Fruit fly (Drosophila melanogaster) whole organism, embryonic: Measurements from ENCODE around the gene CG7966.

Experiments
- Ada2b ChIP-seq: fragments of 200-800 bp; sonication (Bioruptor generic); IDR thresholded peaks from 2 replicates; pipeline ENCODE4 v1.3.6; 2022; ENCODE audit warnings: missing biosample characterization, missing genetic modification characterization
- Aef1 ChIP-seq: fragments of 200-800 bp; sonication (Bioruptor generic); IDR thresholded peaks from 3 replicates; pipeline ENCODE4 v1.3.6; 2022; ENCODE audit warnings: missing biosample characterization, missing genetic modification characterization
- BEAF-32 ChIP-seq: fragments of 200-800 bp; sonication (Bioruptor generic); optimal IDR thresholded peaks from 3 replicates; lab custom pipeline; 2017; ENCODE audit warnings: missing biosample characterization, missing genetic modification characterization, mild to moderate bottlenecking, moderate library complexity, missing genetic modification reagents
- CG10431 ChIP-seq: fragments of 200-800 bp; sonication (Bioruptor generic); optimal IDR thresholded peaks from 3 replicates; lab custom pipeline; 2018; ENCODE audit warnings: missing biosample characterization, mild to moderate bottlenecking, missing genetic modification characterization
- CG11504 ChIP-seq: fragments of 200-800 bp; sonication (Bioruptor generic); optimal IDR thresholded peaks from 3 replicates; lab custom pipeline; 2019; ENCODE audit warnings: missing biosample characterization, mild to moderate bottlenecking, missing genetic modification characterization, moderate library complexity
- CG14014 ChIP-seq: fragments of 200-800 bp; sonication (Bioruptor generic); IDR thresholded peaks from 2 replicates; pipeline ENCODE4 v1.3.6; 2022; ENCODE audit warnings: missing biosample characterization, missing genetic modification characterization
- CG16813 ChIP-seq: fragments of 200-800 bp; sonication (Bioruptor generic); IDR thresholded peaks from 3 replicates; pipeline ENCODE4 v1.3.6; 2022; ENCODE audit warnings: missing biosample characterization, missing genetic modification characterization; ENCODE audit not compliant: partially characterized antibody
- CG16863 ChIP-seq: fragments of 200-800 bp; sonication (Bioruptor generic); optimal IDR thresholded peaks from 3 replicates; lab custom pipeline; 2016; ENCODE audit warnings: missing biosample characterization, missing genetic modification characterization
- CG32532 ChIP-seq: fragments of 200-800 bp; sonication (Bioruptor generic); IDR thresholded peaks from 2 replicates; pipeline ENCODE4 v1.3.6; 2022; ENCODE audit warnings: missing biosample characterization, missing genetic modification characterization
- CG34376 ChIP-seq: fragments of 200-800 bp; sonication (Bioruptor generic); optimal IDR thresholded peaks from 2 replicates; lab custom pipeline; 2018; ENCODE audit warnings: missing biosample characterization, mild to moderate bottlenecking, missing genetic modification characterization
- CG6813 ChIP-seq: fragments of 200-800 bp; sonication (Bioruptor generic); optimal IDR thresholded peaks from 2 replicates; lab custom pipeline; 2017; ENCODE audit warnings: missing biosample characterization, missing genetic modification characterization, mild to moderate bottlenecking, moderate library complexity, missing genetic modification reagents
- CG7839 ChIP-seq: fragments of 200-800 bp; sonication (Bioruptor generic); optimal IDR thresholded peaks from 3 replicates; lab custom pipeline; 2018; ENCODE audit warnings: missing biosample characterization, mild to moderate bottlenecking, missing genetic modification characterization, moderate library complexity
- CG9727 ChIP-seq: fragments of 200-800 bp; sonication (Bioruptor generic); optimal IDR thresholded peaks from 3 replicates; lab custom pipeline; 2017; ENCODE audit warnings: missing biosample characterization, mild to moderate bottlenecking, missing genetic modification characterization
- CG9932 ChIP-seq: fragments of 200-800 bp; sonication (Bioruptor generic); IDR thresholded peaks from 2 replicates; pipeline ENCODE4 v1.3.6; 2022; ENCODE audit warnings: missing biosample characterization, missing genetic modification characterization
- D ChIP-seq, 2 experiments: fragments of 200-800 bp in 1 of 2; fragments of >200 bp in 1 of 2; sonication (Bioruptor generic) in 1 of 2; optimal IDR thresholded peaks; 2 replicates in 1 of 2; 3 replicates in 1 of 2; lab custom pipeline; 2017; ENCODE audit warnings: mild to moderate bottlenecking in 1 of 2, missing biosample characterization in 1 of 2, missing genetic modification characterization in 1 of 2, missing genetic modification reagents in 1 of 2
- E2f1 ChIP-seq: fragments of 200-800 bp; sonication (Bioruptor generic); IDR thresholded peaks from 2 replicates; pipeline ENCODE4 v1.3.6; 2022; ENCODE audit warnings: missing biosample characterization, missing genetic modification characterization
- Ets65A ChIP-seq: fragments of 200-800 bp; sonication (Bioruptor generic); peaks from one replicate; lab custom pipeline; 2016; ENCODE audit warnings: missing biosample characterization, missing genetic modification characterization
- H15 ChIP-seq: fragments of 200-800 bp; sonication (Bioruptor generic); IDR thresholded peaks from 3 replicates; pipeline ENCODE4 v1.3.6; 2022; ENCODE audit warnings: missing biosample characterization, missing genetic modification characterization
- Hand ChIP-seq: fragments of 200-800 bp; sonication (Bioruptor generic); optimal IDR thresholded peaks from 2 replicates; lab custom pipeline; 2017; ENCODE audit warnings: mild to moderate bottlenecking, missing biosample characterization, missing genetic modification reagents, missing genetic modification characterization
- Hmr ChIP-seq: fragments of 200-800 bp; sonication (Bioruptor generic); optimal IDR thresholded peaks from 3 replicates; lab custom pipeline; 2017; ENCODE audit warnings: mild to moderate bottlenecking, missing biosample characterization, missing genetic modification reagents, missing genetic modification characterization
- Hr51 ChIP-seq, 2 experiments: fragments of 200-800 bp; sonication (Bioruptor generic); optimal IDR thresholded peaks; 2 replicates in 1 of 2; 3 replicates in 1 of 2; lab custom pipeline; 2016 to 2018; ENCODE audit warnings: missing biosample characterization in 2 of 2, missing genetic modification characterization in 2 of 2, mild to moderate bottlenecking in 1 of 2, moderate library complexity in 1 of 2
- Hr78 ChIP-seq, 2 experiments: fragments of 200-800 bp in 1 of 2; fragments of >200 bp in 1 of 2; sonication (Bioruptor generic) in 1 of 2; optimal IDR thresholded peaks; 2 replicates each; lab custom pipeline; 2017 to 2019; ENCODE audit warnings: missing biosample characterization in 2 of 2, missing genetic modification characterization in 2 of 2, mild to moderate bottlenecking in 1 of 2, moderate library complexity in 1 of 2
- Jarid2 ChIP-seq: fragments of 200-800 bp; sonication (Bioruptor generic); optimal IDR thresholded peaks from 3 replicates; lab custom pipeline; 2017; ENCODE audit warnings: mild to moderate bottlenecking, missing biosample characterization, missing genetic modification reagents, missing genetic modification characterization
- Lim3 ChIP-seq: fragments of 200-800 bp; sonication (Bioruptor generic); IDR thresholded peaks from 2 replicates; pipeline ENCODE4 v1.3.6; 2022; ENCODE audit warnings: missing biosample characterization, missing genetic modification characterization
- MTF-1 ChIP-seq: fragments of 200-800 bp; sonication (Bioruptor generic); optimal IDR thresholded peaks from 2 replicates; lab custom pipeline; 2018; ENCODE audit warnings: missing biosample characterization, mild to moderate bottlenecking, missing genetic modification characterization, borderline replicate concordance
- Max ChIP-seq: fragments of 200-800 bp; sonication (Bioruptor generic); optimal IDR thresholded peaks from 2 replicates; lab custom pipeline; 2016; ENCODE audit warnings: missing biosample characterization, mild to moderate bottlenecking, missing genetic modification characterization
- Med ChIP-seq: fragments of 200-800 bp; sonication (Bioruptor generic); peaks from one replicate; lab custom pipeline; 2016; ENCODE audit warnings: missing biosample characterization, missing genetic modification characterization, mild to moderate bottlenecking, inconsistent platforms, moderate library complexity
- NC2α ChIP-seq: fragments of 200-800 bp; sonication (Bioruptor generic); optimal IDR thresholded peaks from 2 replicates; lab custom pipeline; 2016; ENCODE audit warnings: missing biosample characterization, missing genetic modification characterization
- Oli ChIP-seq: fragments of 200-800 bp; sonication (Bioruptor generic); optimal IDR thresholded peaks from 2 replicates; lab custom pipeline; 2018; ENCODE audit warnings: missing biosample characterization, mild to moderate bottlenecking, missing genetic modification characterization, moderate library complexity
- Opbp ChIP-seq: fragments of 200-800 bp; sonication (Bioruptor generic); IDR thresholded peaks from 3 replicates; pipeline ENCODE4 v1.3.6; 2022; ENCODE audit warnings: missing biosample characterization, missing genetic modification characterization; ENCODE audit not compliant: partially characterized antibody
- Stat92E ChIP-seq, 3 experiments: fragments of >200 bp in 2 of 3; fragments of 200-800 bp in 1 of 3; sonication (Bioruptor generic) in 1 of 3; optimal IDR thresholded peaks; 2 replicates each; lab custom pipeline; 2017 to 2019; ENCODE audit warnings: missing biosample characterization in 3 of 3, missing genetic modification characterization in 3 of 3, mild to moderate bottlenecking in 1 of 3, moderate library complexity in 1 of 3
- ap ChIP-seq: fragments of 200-800 bp; sonication (Bioruptor generic); IDR thresholded peaks from 2 replicates; pipeline ENCODE4 v1.3.6; 2022; ENCODE audit warnings: missing biosample characterization, missing genetic modification characterization
- br ChIP-seq: fragments of >200 bp; optimal IDR thresholded peaks from 2 replicates; lab custom pipeline; 2017
- chinmo ChIP-seq: fragments of 200-800 bp; sonication (Bioruptor generic); IDR thresholded peaks from 4 replicates; pipeline ENCODE4 v1.3.6; 2022; ENCODE audit warnings: missing biosample characterization, missing genetic modification characterization; ENCODE audit not compliant: partially characterized antibody
- corto ChIP-seq: fragments of 200-800 bp; sonication (Bioruptor generic); optimal IDR thresholded peaks from 2 replicates; lab custom pipeline; 2016; ENCODE audit warnings: missing biosample characterization, mild to moderate bottlenecking, missing genetic modification characterization, moderate library complexity
- dysf ChIP-seq: fragments of 200-800 bp; sonication (Bioruptor generic); IDR thresholded peaks from 3 replicates; pipeline ENCODE4 v1.3.6; 2022; ENCODE audit warnings: missing biosample characterization, missing genetic modification characterization
- esg ChIP-seq: fragments of 200-800 bp; sonication (Bioruptor generic); conservative IDR thresholded peaks from 2 replicates; pipeline ENCODE4 v1.3.6; 2022; ENCODE audit warnings: missing biosample characterization, missing genetic modification characterization
- eve ChIP-seq, 2 experiments: fragments of >200 bp; optimal IDR thresholded peaks; 2 replicates each; lab custom pipeline; 2017; ENCODE audit warnings: missing biosample characterization in 2 of 2, missing genetic modification characterization in 2 of 2
- fru ChIP-seq: fragments of >200 bp; optimal IDR thresholded peaks from 2 replicates; lab custom pipeline; 2017
- gcm ChIP-seq: fragments of 200-800 bp; sonication (Bioruptor generic); optimal IDR thresholded peaks from 2 replicates; lab custom pipeline; 2019; ENCODE audit warnings: missing biosample characterization, mild to moderate bottlenecking, missing genetic modification characterization, moderate library complexity
- lab ChIP-seq: fragments of 200-800 bp; sonication (Bioruptor generic); optimal IDR thresholded peaks from 3 replicates; lab custom pipeline; 2017; ENCODE audit warnings: missing biosample characterization, missing genetic modification characterization, mild to moderate bottlenecking, moderate library complexity, missing genetic modification reagents
- lilli ChIP-seq: fragments of 200-800 bp; sonication (Bioruptor generic); optimal IDR thresholded peaks from 3 replicates; lab custom pipeline; 2016; ENCODE audit warnings: missing biosample characterization, missing genetic modification characterization
- mirr ChIP-seq: fragments of 200-800 bp; sonication (Bioruptor generic); optimal IDR thresholded peaks from 3 replicates; lab custom pipeline; 2018; ENCODE audit warnings: missing biosample characterization, mild to moderate bottlenecking, missing genetic modification characterization
- nmo ChIP-seq: fragments of 200-800 bp; sonication (Bioruptor generic); optimal IDR thresholded peaks from 2 replicates; lab custom pipeline; 2018; ENCODE audit warnings: missing biosample characterization, mild to moderate bottlenecking, missing genetic modification characterization, moderate library complexity
- pb ChIP-seq: fragments of 200-800 bp; sonication (Bioruptor generic); optimal IDR thresholded peaks from 3 replicates; lab custom pipeline; 2016; ENCODE audit warnings: missing biosample characterization, missing genetic modification characterization
- row ChIP-seq: fragments of 200-800 bp; sonication (Bioruptor generic); IDR thresholded peaks from 3 replicates; pipeline ENCODE4 v1.3.6; 2022; ENCODE audit warnings: missing biosample characterization, missing genetic modification characterization
- vvl ChIP-seq: fragments of 200-800 bp; sonication (Bioruptor generic); IDR thresholded peaks from 2 replicates; pipeline ENCODE4 v1.3.6; 2022; ENCODE audit warnings: missing biosample characterization, missing genetic modification characterization
- zen ChIP-seq: fragments of 200-800 bp; sonication (Bioruptor generic); optimal IDR thresholded peaks from 3 replicates; lab custom pipeline; 2018; ENCODE audit warnings: missing biosample characterization, mild to moderate bottlenecking, missing genetic modification characterization, moderate library complexity

Gene CG7966

dm6 chr3R:13051298-13051723, at the start of gene CG7966 (continued):
- TF ChIP-seq pb (GFP tag; lab: Kevin White, UChicago): peak; percentile 91
- TF ChIP-seq BEAF-32 (GFP tag; lab: Kevin White, UChicago): no peak
- peak; percentile 10 for TF ChIP-seq CG10431 (GFP tag; lab: Kevin White, UChicago)
- TF ChIP-seq CG32532 (GFP tag; lab: Robert Waterston, UW): peak; percentile 38; the same call in 1 of the 2 replicates
- TF ChIP-seq E2f1 (GFP tag; lab: Robert Waterston, UW): no peak
- TF ChIP-seq Hr78 (GFP tag; optimal IDR thresholded peaks at IDR 0.05; lab: Kevin White, UChicago): peak in 1 of 2 experiments; percentile 99
- no peak for TF ChIP-seq CG16863 (GFP tag; lab: Kevin White, UChicago)
- TF ChIP-seq MTF-1 (GFP tag; lab: Kevin White, UChicago): peak; percentile 38
- no peak for TF ChIP-seq br (lab: Kevin White, UChicago)
- no peak for TF ChIP-seq CG16813 (GFP tag; lab: Robert Waterston, UW)
- no peak for TF ChIP-seq Stat92E (GFP tag; optimal IDR thresholded peaks at IDR 0.05; lab: Kevin White, UChicago)
- TF ChIP-seq mirr (GFP tag; lab: Kevin White, UChicago): peak; percentile 85
- TF ChIP-seq eve (GFP tag; optimal IDR thresholded peaks at IDR 0.05; lab: Kevin White, UChicago): no peak
- TF ChIP-seq Max: no peak
- TF ChIP-seq fru (lab: Kevin White, UChicago): no peak
- no peak for TF ChIP-seq Oli (tag; lab: Kevin White, UChicago)
- TF ChIP-seq NC2α: peak; percentile 10
- no peak for TF ChIP-seq gcm (GFP tag; lab: Kevin White, UChicago)
- peak; percentile 83 for TF ChIP-seq Jarid2
- peak; percentile 48 for TF ChIP-seq CG6813 (GFP tag; lab: Kevin White, UChicago)
- TF ChIP-seq nmo: no peak
- TF ChIP-seq Lim3 (GFP tag; lab: Robert Waterston, UW): no peak
- no peak for TF ChIP-seq ap (GFP tag; lab: Robert Waterston, UW)
- no peak for TF ChIP-seq Opbp (GFP tag; lab: Robert Waterston, UW)

dm6 chr3R:13091666-13092065, 40.4 kb upstream of the CG7966 start:
- TF ChIP-seq CG16863 (GFP tag; lab: Kevin White, UChicago) (no peak), vvl (GFP tag; lab: Robert Waterston, UW) (0 out of 2 replicates have a peak, but pooled peaks have one; percentile 21), Aef1 (GFP tag; lab: Robert Waterston, UW) (0 out of 3 replicates have a peak, but pooled peaks have one; percentile 19), lilli (GFP tag; lab: Kevin White, UChicago) (peak; percentile 17), zen (tag; lab: Kevin White, UChicago) (no peak), Hmr (GFP tag; lab: Kevin White, UChicago) (peak; percentile 40), CG34376 (GFP tag; lab: Kevin White, UChicago) (no peak), Hand (peak; percentile 35), row (peak; percentile 44; the same call in 1 of the 3 replicates), Hr51 (GFP tag; optimal IDR thresholded peaks at IDR 0.05; lab: Kevin White, UChicago) (peak in 1 of 2 experiments; percentile 30), CG11504 (peak; percentile 4), lab (peak; percentile 57), CG7839 (peak; percentile 11), chinmo (GFP tag; lab: Robert Waterston, UW) (no peak), CG9727 (GFP tag; lab: Kevin White, UChicago) (peak; percentile 18), CG9932 (0 out of 2 replicates have a peak, but pooled peaks have one; percentile 28), Med (GFP tag; lab: Kevin White, UChicago) (peak; percentile 56), Ets65A (GFP tag; lab: Kevin White, UChicago) (peak; percentile 55), esg (GFP tag; lab: Robert Waterston, UW) (0 out of 2 replicates have a peak, but pooled peaks have one; percentile 15), CG14014 (GFP tag; lab: Robert Waterston, UW) (peak; percentile 13; the same call in 1 of the 2 replicates), H15 (GFP tag; lab: Robert Waterston, UW) (0 out of 3 replicates have a peak, but pooled peaks have one; percentile 41), corto (GFP tag; lab: Kevin White, UChicago) (no peak), dysf (peak; percentile 39; the same call in 1 of the 3 replicates), D (optimal IDR thresholded peaks at IDR 0.05; lab: Kevin White, UChicago) (no peak), D (GFP tag; optimal IDR thresholded peaks at IDR 0.05; lab: Kevin White, UChicago) (no peak), Ada2b (GFP tag; lab: Robert Waterston, UW) (peak; percentile 35; the same call in 1 of the 2 replicates)
